Worm (Caenorhabditis elegans) whole organism, L4/young adult: ENCODE data around the gene ztf-8.

ENCODE experiments used
- dao-5 ChIP-seq: sonication (generic microtip); optimal IDR thresholded peaks from 2 replicates; lab custom pipeline; 2016; ENCODE audit warnings: missing genotype, missing genetic modification characterization, moderate library complexity, missing compliant biosample characterization
- him-1 ChIP-seq: sonication (generic microtip); optimal IDR thresholded peaks from 2 replicates; lab custom pipeline; 2016; ENCODE audit warnings: missing genotype, missing genetic modification reagents, missing genetic modification characterization, missing compliant biosample characterization

DNA sequence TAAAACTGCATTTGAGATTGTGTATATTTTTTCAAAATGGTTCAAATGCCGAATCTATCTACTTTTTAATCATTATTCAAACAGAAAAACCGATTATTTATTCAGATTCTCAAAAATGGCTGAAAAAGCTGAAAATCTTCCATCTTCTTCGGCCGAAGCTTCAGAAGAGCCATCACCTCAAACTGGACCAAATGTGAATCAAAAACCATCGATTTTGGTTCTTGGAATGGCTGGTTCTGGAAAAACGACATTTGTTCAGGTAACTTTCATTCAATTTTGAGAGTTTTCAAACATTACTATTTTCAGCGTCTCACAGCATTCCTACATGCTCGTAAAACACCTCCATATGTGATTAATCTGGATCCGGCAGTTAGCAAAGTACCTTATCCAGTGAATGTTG, 14.4 kb downstream of the ztf-8 start, which contains the start of gene gop-2:
- TF ChIP-seq dao-5 (tag; lab: Kevin White, UChicago) (no peak), him-1 (tag; lab: Kevin White, UChicago) (no peak)
